Fruit fly (Drosophila melanogaster): ENCODE results near the gene ed.

Gene ed

dm6 chr2L:4053421-4054091 is 22.4 kb downstream of the ed start (continued):
- TF ChIP-seq CG7556 (GFP tag; optimal IDR thresholded peaks at IDR 0.05) (peak; percentile 77), kah (GFP tag; optimal IDR thresholded peaks at IDR 0.05) (peak; percentile 29), CG18262 (tag; optimal IDR thresholded peaks at IDR 0.05) (peak; percentile 89), CG15269 (tag; optimal IDR thresholded peaks at IDR 0.05) (peak; percentile 66), Dbx (GFP tag; IDR thresholded peaks at IDR 0.05) (0 out of 3 replicates have a peak, but pooled peaks have one; percentile 33), CG42726 (GFP tag; IDR thresholded peaks at IDR 0.05; ENCODE audit: partially characterized antibody) (no peak), ro (GFP tag; IDR thresholded peaks at IDR 0.05) (peak; percentile 36; the same call in 1 of the 2 replicates), Sry-β (GFP tag; optimal IDR thresholded peaks at IDR 0.05) (peak; percentile 6), ranshi (GFP tag; IDR thresholded peaks at IDR 0.05) (peak; percentile 54; the same call in 1 of the 2 replicates), Dek (tag; optimal IDR thresholded peaks at IDR 0.05) (peak; percentile 51), CG8281 (tag; optimal IDR thresholded peaks at IDR 0.05) (no peak), Max (GFP tag; optimal IDR thresholded peaks at IDR 0.05) (peak; percentile 15), CG4360 (GFP tag; IDR thresholded peaks at IDR 0.05) (no peak), CG18619 (GFP tag; optimal IDR thresholded peaks at IDR 0.05) (peak; percentile 32), BtbVII (GFP tag; optimal IDR thresholded peaks at IDR 0.05) (no peak), peb (GFP tag; IDR thresholded peaks at IDR 0.05) (peak; percentile 74; the same call in 1 of the 2 replicates), CG11085 (GFP tag; IDR thresholded peaks at IDR 0.05) (no peak), Hmr (GFP tag; optimal IDR thresholded peaks at IDR 0.05) (peak; percentile 67), scrt (GFP tag; optimal IDR thresholded peaks at IDR 0.05) (peak; percentile 34), CG31388 (GFP tag; optimal IDR thresholded peaks at IDR 0.05) (no peak), CG12299 (tag; optimal IDR thresholded peaks at IDR 0.05) (peak; percentile 61), chn (GFP tag; optimal IDR thresholded peaks at IDR 0.05) (peak; percentile 28), gem (tag; optimal IDR thresholded peaks at IDR 0.05) (peak; percentile 93), CG5245 (GFP tag; optimal IDR thresholded peaks at IDR 0.05) (peak; percentile 40), sens (GFP tag) (peak; percentile 96), CG6813 (GFP tag; optimal IDR thresholded peaks at IDR 0.05) (peak; percentile 38), CG1233 (GFP tag; optimal IDR thresholded peaks at IDR 0.05) (peak; percentile 56), jing (GFP tag; optimal IDR thresholded peaks at IDR 0.05) (peak; percentile 23), lmd (GFP tag; IDR thresholded peaks at IDR 0.05) (peak; percentile 64), knrl (GFP tag; IDR thresholded peaks at IDR 0.05; ENCODE audit: partially characterized antibody) (no peak), CG34376 (GFP tag; optimal IDR thresholded peaks at IDR 0.05) (no peak), Adf1 (GFP tag; IDR thresholded peaks at IDR 0.05) (no peak), CG7786 (GFP tag; optimal IDR thresholded peaks at IDR 0.05) (no peak), cato (GFP tag; optimal IDR thresholded peaks at IDR 0.05; ENCODE audit: borderline replicate concordance) (peak; percentile 63), CG17568 (GFP tag; optimal IDR thresholded peaks at IDR 0.05) (peak; percentile 56), cg (GFP tag; optimal IDR thresholded peaks at IDR 0.05) (peak; percentile 39), pan (optimal IDR thresholded peaks at IDR 0.05) (no peak), pan (GFP tag; optimal IDR thresholded peaks at IDR 0.05 in 1 of 2, IDR thresholded peaks at IDR 0.05 in 1 of 2) (no peak), Hand (GFP tag; optimal IDR thresholded peaks at IDR 0.05) (peak; percentile 30), CG11504 (tag; optimal IDR thresholded peaks at IDR 0.05) (peak; percentile 77), fd96Cb (tag; optimal IDR thresholded peaks at IDR 0.05) (peak; percentile 66), ewg (GFP tag; optimal IDR thresholded peaks at IDR 0.05) (peak; percentile 67), ATbp (GFP tag; optimal IDR thresholded peaks at IDR 0.05) (peak; percentile 81), CG11093 (GFP tag; IDR thresholded peaks at IDR 0.05) (0 out of 3 replicates have a peak, but pooled peaks have one; percentile 23), CG1024 (GFP tag; IDR thresholded peaks at IDR 0.05) (peak; percentile 40; the same call in 1 of the 2 replicates), CG2889 (GFP tag; IDR thresholded peaks at IDR 0.05) (peak; percentile 37; the same call in 1 of the 3 replicates), CG8924 (tag; optimal IDR thresholded peaks at IDR 0.05) (peak; percentile 90), HHEX (GFP tag; optimal IDR thresholded peaks at IDR 0.05) (peak; percentile 59), zen (tag; optimal IDR thresholded peaks at IDR 0.05) (peak; percentile 53)
